Worm (Caenorhabditis elegans) whole organism, L1 larva: ENCODE measurements around the gene twk-5.

Experiments
- C04F5.9 ChIP-seq: sonication (generic microtip); optimal IDR thresholded peaks from 2 replicates; lab custom pipeline; 2016; ENCODE audit warnings: missing genetic modification characterization, missing compliant biosample characterization
- C16A3.4 ChIP-seq: fragments of 150-350 bp; optimal IDR thresholded peaks from 2 replicates; lab custom pipeline; 2014; ENCODE audit warnings: missing biosample characterization, missing genetic modification characterization
- F16B12.6 ChIP-seq: fragments of 150-350 bp; optimal IDR thresholded peaks from 2 replicates; lab custom pipeline; 2014; ENCODE audit warnings: missing biosample characterization, missing genetic modification characterization
- alr-1 ChIP-seq: fragments of 200-800 bp; sonication (Bioruptor generic); optimal IDR thresholded peaks from 2 replicates; lab custom pipeline; 2018; ENCODE audit warnings: borderline replicate concordance, mild to moderate bottlenecking, missing genetic modification characterization, missing compliant biosample characterization
- blmp-1 ChIP-seq: fragments of 150-350 bp; optimal IDR thresholded peaks from 2 replicates; lab custom pipeline; 2014; ENCODE audit warnings: missing biosample characterization, missing genetic modification characterization
- ceh-8 ChIP-seq: fragments of 200-800 bp; sonication (Bioruptor generic); optimal IDR thresholded peaks from 2 replicates; lab custom pipeline; 2018; ENCODE audit warnings: mild to moderate bottlenecking, missing genetic modification characterization, moderate library complexity, missing compliant biosample characterization
- ceh-82 ChIP-seq, 3 experiments: fragments of 150-350 bp in 1 of 3; sonication (generic microtip) in 2 of 3; optimal IDR thresholded peaks; 2 replicates each; lab custom pipeline; 2014 to 2017; ENCODE audit warnings: missing biosample characterization in 3 of 3, missing genetic modification characterization in 3 of 3
- ceh-90 ChIP-seq: sonication (generic microtip); optimal IDR thresholded peaks from 2 replicates; lab custom pipeline; 2016; ENCODE audit warnings: missing genetic modification characterization, missing compliant biosample characterization
- dsc-1 ChIP-seq: sonication (generic microtip); optimal IDR thresholded peaks from 2 replicates; lab custom pipeline; 2016; ENCODE audit warnings: mild to moderate bottlenecking, missing genetic modification characterization, missing compliant biosample characterization
- elt-2 ChIP-seq: sonication (generic microtip); optimal IDR thresholded peaks from 2 replicates; lab custom pipeline; 2016; ENCODE audit warnings: missing genetic modification characterization, mild to moderate bottlenecking, inconsistent platforms, missing compliant biosample characterization, missing genetic modification reagents
- elt-3 ChIP-seq, 6 experiments: fragments of 150-350 bp in 1 of 6; sonication (generic microtip); optimal IDR thresholded peaks; 2 replicates each; lab custom pipeline; 2017 to 2018; ENCODE audit warnings: missing biosample characterization in 6 of 6, missing genetic modification characterization in 6 of 6, inconsistent platforms in 1 of 6
- ets-5 ChIP-seq: fragments of 200-800 bp; sonication (Bioruptor generic); IDR thresholded peaks from 2 replicates; pipeline ENCODE4 v1.3.6; 2022; ENCODE audit warnings: missing genetic modification characterization, missing compliant biosample characterization
- fkh-10 ChIP-seq: sonication (generic microtip); optimal IDR thresholded peaks from 2 replicates; lab custom pipeline; 2017; ENCODE audit warnings: missing biosample characterization, missing genetic modification reagents, missing genetic modification characterization
- fkh-4 ChIP-seq: sonication (generic microtip); optimal IDR thresholded peaks from 2 replicates; lab custom pipeline; 2016; ENCODE audit warnings: missing compliant biosample characterization, missing genetic modification characterization, borderline replicate concordance
- fos-1 ChIP-seq: fragments of 150-350 bp; optimal IDR thresholded peaks from 2 replicates; lab custom pipeline; 2014; ENCODE audit warnings: missing biosample characterization, missing genetic modification characterization
- grh-1 ChIP-seq: fragments of 200-800 bp; sonication (Bioruptor generic); IDR thresholded peaks from 2 replicates; pipeline ENCODE4 v1.3.6; 2022; ENCODE audit warnings: missing genetic modification reagents, missing genetic modification characterization, missing compliant biosample characterization
- hlh-17 ChIP-seq: fragments of 200-800 bp; sonication (Bioruptor generic); optimal IDR thresholded peaks from 2 replicates; lab custom pipeline; 2018; ENCODE audit warnings: missing genetic modification characterization, mild to moderate bottlenecking, missing compliant biosample characterization, moderate library complexity, borderline replicate concordance
- hlh-4 ChIP-seq: sonication (generic microtip); optimal IDR thresholded peaks from 2 replicates; lab custom pipeline; 2016; ENCODE audit warnings: mild to moderate bottlenecking, missing genetic modification characterization, missing compliant biosample characterization
- irx-1 ChIP-seq: sonication (generic microtip); optimal IDR thresholded peaks from 2 replicates; lab custom pipeline; 2016; ENCODE audit warnings: missing genetic modification characterization, missing compliant biosample characterization
- isw-1 ChIP-seq: fragments of 200-800 bp; sonication (Bioruptor generic); IDR thresholded peaks from 2 replicates; pipeline ENCODE4 v1.3.6; 2022; ENCODE audit warnings: missing genetic modification characterization, missing compliant biosample characterization
- lin-13 ChIP-seq: fragments of 150-350 bp; optimal IDR thresholded peaks from 2 replicates; lab custom pipeline; 2014; ENCODE audit warnings: missing biosample characterization, missing genetic modification reagents, missing genetic modification characterization
- lin-15B ChIP-seq: fragments of 150-350 bp; sonication (generic microtip); optimal IDR thresholded peaks from 3 replicates; lab custom pipeline; 2014; ENCODE audit warnings: missing biosample characterization, missing genetic modification characterization
- mab-9 ChIP-seq: fragments of 200-800 bp; sonication (Bioruptor generic); IDR thresholded peaks from 2 replicates; pipeline ENCODE4 v1.3.6; 2022; ENCODE audit warnings: missing genetic modification reagents, missing genetic modification characterization, missing compliant biosample characterization
- mep-1 ChIP-seq: fragments of 150-350 bp; optimal IDR thresholded peaks from 2 replicates; lab custom pipeline; 2014; ENCODE audit warnings: missing biosample characterization, missing genetic modification characterization
- nhr-11 ChIP-seq: fragments of 150-350 bp; optimal IDR thresholded peaks from 2 replicates; lab custom pipeline; 2014; ENCODE audit warnings: missing biosample characterization, missing genetic modification characterization
- nhr-12 ChIP-seq: sonication (generic microtip); optimal IDR thresholded peaks from 2 replicates; lab custom pipeline; 2017; ENCODE audit warnings: missing biosample characterization, missing genetic modification characterization
- nhr-71 ChIP-seq: sonication (generic microtip); optimal IDR thresholded peaks from 2 replicates; lab custom pipeline; 2016; ENCODE audit warnings: mild to moderate bottlenecking, missing genetic modification characterization, moderate library complexity, missing compliant biosample characterization
- nhr-77 ChIP-seq: fragments of 150-350 bp; optimal IDR thresholded peaks from 2 replicates; lab custom pipeline; 2014; ENCODE audit warnings: missing biosample characterization, missing genetic modification characterization
- pax-3 ChIP-seq: fragments of 200-800 bp; sonication (Bioruptor generic); optimal IDR thresholded peaks from 2 replicates; lab custom pipeline; 2018; ENCODE audit warnings: mild to moderate bottlenecking, missing genetic modification characterization, moderate library complexity, missing compliant biosample characterization
- rnt-1 ChIP-seq: sonication (generic microtip); optimal IDR thresholded peaks from 2 replicates; lab custom pipeline; 2016; ENCODE audit warnings: mild to moderate bottlenecking, missing genetic modification characterization, moderate library complexity, missing compliant biosample characterization
- skn-1 ChIP-seq: fragments of 150-350 bp; optimal IDR thresholded peaks from 2 replicates; lab custom pipeline; 2014; ENCODE audit warnings: missing biosample characterization, missing genetic modification characterization
- snpc-4 ChIP-seq: fragments of 150-350 bp; optimal IDR thresholded peaks from 2 replicates; lab custom pipeline; 2014; ENCODE audit warnings: missing biosample characterization, missing genetic modification characterization
- snu-23 ChIP-seq: sonication (generic microtip); optimal IDR thresholded peaks from 2 replicates; lab custom pipeline; 2016; ENCODE audit warnings: missing genetic modification characterization, missing compliant biosample characterization
- sox-4 ChIP-seq: sonication (generic microtip); optimal IDR thresholded peaks from 2 replicates; lab custom pipeline; 2016; ENCODE audit warnings: missing genetic modification characterization, missing compliant biosample characterization
- swsn-7 ChIP-seq: sonication (generic microtip); optimal IDR thresholded peaks from 2 replicates; lab custom pipeline; 2016; ENCODE audit warnings: missing genetic modification characterization, missing compliant biosample characterization
- tlp-1 ChIP-seq: fragments of 150-350 bp; optimal IDR thresholded peaks from 2 replicates; lab custom pipeline; 2014; ENCODE audit warnings: missing biosample characterization, missing genetic modification characterization
- unc-30 ChIP-seq: sonication (generic microtip); optimal IDR thresholded peaks from 2 replicates; lab custom pipeline; 2017; ENCODE audit warnings: missing biosample characterization, missing genetic modification characterization
- unc-98 ChIP-seq: fragments of 200-800 bp; sonication (Bioruptor generic); IDR thresholded peaks from 2 replicates; pipeline ENCODE4 v1.3.6; 2022; ENCODE audit warnings: missing genetic modification characterization, missing compliant biosample characterization
- zip-4 ChIP-seq: fragments of 200-800 bp; sonication (Bioruptor generic); optimal IDR thresholded peaks from 2 replicates; lab custom pipeline; 2018; ENCODE audit warnings: mild to moderate bottlenecking, missing genetic modification characterization, moderate library complexity, missing compliant biosample characterization

The twk-5 gene

ce11 chrII:11534429-11535099 is 49.5 kb upstream of the twk-5 start, which contains the start of gene Y62F5A.12 (continued):
- TF ChIP-seq zip-4 (GFP tag; lab: Kevin White, UChicago) = peak; percentile 11
- peak; percentile 78 for TF ChIP-seq sox-4 (tag; lab: Kevin White, UChicago)
- TF ChIP-seq ceh-8 (GFP tag; lab: Kevin White, UChicago) = peak; percentile 57
- peak; percentile 42 for TF ChIP-seq elt-2
- TF ChIP-seq F16B12.6 (tag; lab: Kevin White, UChicago) = peak; percentile 32
- peak; percentile 54 for TF ChIP-seq fkh-4 (tag; lab: Kevin White, UChicago)
- peak; percentile 92 for TF ChIP-seq nhr-71 (tag; lab: Kevin White, UChicago)
- peak; percentile 89 for TF ChIP-seq snu-23
- TF ChIP-seq snpc-4 (tag; lab: Kevin White, UChicago) = peak; percentile 6
- TF ChIP-seq rnt-1 (tag; lab: Kevin White, UChicago) = peak; percentile 99
- TF ChIP-seq dsc-1 (tag; lab: Kevin White, UChicago) = peak; percentile 83
- TF ChIP-seq fos-1 (tag; lab: Kevin White, UChicago) = peak; percentile 31
- peak; percentile 44 for TF ChIP-seq irx-1 (tag; lab: Kevin White, UChicago)
- TF ChIP-seq blmp-1 = peak; percentile 22

- TF ChIP-seq C04F5.9 (tag; lab: Kevin White, UChicago) = no peak
- TF ChIP-seq nhr-12 (tag; lab: Kevin White, UChicago) = no peak
- no peak for TF ChIP-seq dsc-1 (tag; lab: Kevin White, UChicago)
- no peak for TF ChIP-seq ets-5
- TF ChIP-seq nhr-11 (tag; lab: Kevin White, UChicago) = no peak
- no peak for TF ChIP-seq C16A3.4 (tag; lab: Kevin White, UChicago)
- no peak for TF ChIP-seq nhr-77
- TF ChIP-seq ceh-82 (tag; optimal IDR thresholded peaks at IDR 0.05; lab: Kevin White, UChicago) = no peak
- TF ChIP-seq unc-98 (GFP tag; lab: Robert Waterston, UW) = no peak
- TF ChIP-seq skn-1 (tag; lab: Kevin White, UChicago) = no peak
- TF ChIP-seq grh-1 (GFP tag; lab: Robert Waterston, UW) = no peak
- TF ChIP-seq rnt-1 (tag; lab: Kevin White, UChicago) = no peak
- TF ChIP-seq hlh-17 (GFP tag; lab: Kevin White, UChicago) = no peak
- TF ChIP-seq tlp-1 (tag; lab: Kevin White, UChicago) = no peak
- no peak for TF ChIP-seq mab-9 (GFP tag; lab: Robert Waterston, UW)
- no peak for TF ChIP-seq ceh-90 (tag; lab: Kevin White, UChicago)
- no peak for TF ChIP-seq pax-3 (tag; lab: Kevin White, UChicago)
- TF ChIP-seq lin-15B (tag; lab: Kevin White, UChicago) = no peak
- no peak for TF ChIP-seq hlh-4 (tag; lab: Kevin White, UChicago)
- TF ChIP-seq lin-13 (GFP tag; lab: Kevin White, UChicago) = no peak
Measured at ce11 chrII:11533716-11534115, 48.6 kb upstream of the twk-5 start, which contains the start of gene mdt-8. Gene mdt-8, minus strand, starts transcription at chrII:11533816.

- no peak for TF ChIP-seq swsn-7 (tag; lab: Kevin White, UChicago)
- no peak for TF ChIP-seq fkh-10 (GFP tag; lab: Kevin White, UChicago)
Measured at ce11 chrII:11526954-11527353, 41.9 kb upstream of the twk-5 start, which contains the start of gene age-1. Gene age-1, minus strand, starts transcription at chrII:11527054.

- no peak for TF ChIP-seq alr-1 (tag; lab: Kevin White, UChicago)
- TF ChIP-seq mep-1 (tag; lab: Kevin White, UChicago) = no peak
- TF ChIP-seq elt-3 (tag; optimal IDR thresholded peaks at IDR 0.05; lab: Kevin White, UChicago) = no peak
- TF ChIP-seq unc-30 (tag; lab: Kevin White, UChicago) = no peak
- no peak for TF ChIP-seq isw-1 (GFP tag; lab: Robert Waterston, UW)
Measured at ce11 chrII:11521300-11521699, 36.2 kb upstream of the twk-5 start, which contains the start of gene Y62F5A.10. Gene Y62F5A.10, plus strand, starts transcription at chrII:11521600.
